Fruit fly (Drosophila melanogaster) whole organism, pupa: ENCODE measurements around the gene CG4210.

Source experiments
- CG10348 ChIP-seq: fragments of 200-800 bp; sonication (Bioruptor generic); IDR thresholded peaks from 2 replicates; pipeline ENCODE4 v1.3.6; 2022; ENCODE audit warnings: missing biosample characterization, missing genetic modification characterization
- CG13204 ChIP-seq: fragments of 200-800 bp; sonication (Bioruptor generic); optimal IDR thresholded peaks from 2 replicates; lab custom pipeline; 2018; ENCODE audit warnings: missing biosample characterization, mild to moderate bottlenecking, missing genetic modification characterization, moderate library complexity
- CG14655 ChIP-seq: fragments of 200-800 bp; sonication (Bioruptor generic); optimal IDR thresholded peaks from 3 replicates; lab custom pipeline; 2017; ENCODE audit warnings: mild to moderate bottlenecking, missing biosample characterization, missing genetic modification reagents, missing genetic modification characterization
- CG15710 ChIP-seq: fragments of 200-800 bp; sonication (Bioruptor generic); optimal IDR thresholded peaks from 2 replicates; lab custom pipeline; 2018; ENCODE audit warnings: missing biosample characterization, mild to moderate bottlenecking, missing genetic modification characterization, moderate library complexity
- CG17806 ChIP-seq: fragments of 200-800 bp; sonication (Bioruptor generic); optimal IDR thresholded peaks from 2 replicates; lab custom pipeline; 2018; ENCODE audit warnings: missing biosample characterization, mild to moderate bottlenecking, missing genetic modification characterization, moderate library complexity
- CG34367 ChIP-seq: fragments of 200-800 bp; sonication (Bioruptor generic); optimal IDR thresholded peaks from 2 replicates; lab custom pipeline; 2018; ENCODE audit warnings: missing biosample characterization, mild to moderate bottlenecking, missing genetic modification characterization
- CG4496 ChIP-seq: fragments of 200-800 bp; sonication (Bioruptor generic); IDR thresholded peaks from 3 replicates; pipeline ENCODE4 v1.3.6; 2022; ENCODE audit warnings: missing biosample characterization, missing genetic modification characterization
- CG8159 ChIP-seq: fragments of 200-800 bp; sonication (Bioruptor generic); optimal IDR thresholded peaks from 3 replicates; lab custom pipeline; 2018; ENCODE audit warnings: missing biosample characterization, mild to moderate bottlenecking, missing genetic modification characterization, moderate library complexity
- CG8301 ChIP-seq: fragments of 200-800 bp; sonication (Bioruptor generic); optimal IDR thresholded peaks from 2 replicates; lab custom pipeline; 2018; ENCODE audit warnings: missing biosample characterization, mild to moderate bottlenecking, missing genetic modification characterization
- EcR ChIP-seq: fragments of 200-800 bp; sonication (Bioruptor generic); optimal IDR thresholded peaks from 3 replicates; lab custom pipeline; 2019; ENCODE audit warnings: missing biosample characterization, missing genetic modification characterization, mild to moderate bottlenecking, moderate library complexity, missing genetic modification reagents
- Pif1A ChIP-seq: fragments of 200-800 bp; sonication (Bioruptor generic); optimal IDR thresholded peaks from 3 replicates; lab custom pipeline; 2016; ENCODE audit warnings: missing biosample characterization, missing genetic modification characterization
- Snoo ChIP-seq: fragments of 200-800 bp; sonication (Bioruptor generic); optimal IDR thresholded peaks from 3 replicates; lab custom pipeline; 2017; ENCODE audit warnings: missing biosample characterization, mild to moderate bottlenecking, missing genetic modification characterization, inconsistent platforms
- gl ChIP-seq: fragments of 200-800 bp; sonication (Bioruptor generic); optimal IDR thresholded peaks from 2 replicates; lab custom pipeline; 2018; ENCODE audit warnings: missing biosample characterization, mild to moderate bottlenecking, missing genetic modification characterization
- rn ChIP-seq: fragments of 200-800 bp; sonication (Bioruptor generic); IDR thresholded peaks from 2 replicates; pipeline ENCODE4 v1.3.6; 2022; ENCODE audit warnings: missing biosample characterization, missing genetic modification characterization

dm6 chr3R:15177230-15177629, 36.5 kb upstream of the CG4210 start:
- TF ChIP-seq CG14655 (no peak), CG8301 (no peak), CG15710 (tag; lab: Kevin White, UChicago) (no peak), EcR (GFP tag; lab: Kevin White, UChicago) (no peak), Snoo (tag; lab: Kevin White, UChicago) (no peak), CG34367 (tag; lab: Kevin White, UChicago) (no peak), CG17806 (no peak), rn (no peak), gl (tag; lab: Kevin White, UChicago) (no peak), CG10348 (no peak), CG8159 (tag; lab: Kevin White, UChicago) (no peak), CG4496 (GFP tag; lab: Robert Waterston, UW) (no peak), CG13204 (GFP tag; lab: Kevin White, UChicago) (no peak), Pif1A (no peak)
